Worm (Caenorhabditis elegans) whole organism, early embryonic: Measurements from ENCODE around the gene ceh-62.

Experiments
- B0310.2 ChIP-seq: sonication (generic microtip); optimal IDR thresholded peaks from 2 replicates; lab custom pipeline; 2016; ENCODE audit warnings: mild to moderate bottlenecking, missing genetic modification characterization, missing compliant biosample characterization
- F13C5.2 ChIP-seq: sonication (generic microtip); optimal IDR thresholded peaks from 2 replicates; lab custom pipeline; 2017; ENCODE audit warnings: mild to moderate bottlenecking, missing genetic modification characterization, inconsistent platforms, missing compliant biosample characterization
- aly-1 ChIP-seq: sonication (generic microtip); optimal IDR thresholded peaks from 2 replicates; lab custom pipeline; 2016; ENCODE audit warnings: missing genetic modification characterization, missing compliant biosample characterization
- ama-1 ChIP-seq: fragments of 150-350 bp; optimal IDR thresholded peaks from 2 replicates; lab custom pipeline; 2014
- ceh-36 ChIP-seq: sonication (generic microtip); optimal IDR thresholded peaks from 2 replicates; lab custom pipeline; 2016; ENCODE audit warnings: missing genetic modification characterization, inconsistent platforms, missing compliant biosample characterization
- flt-1 ChIP-seq: fragments of 200-800 bp; sonication (Bioruptor generic); IDR thresholded peaks from 2 replicates; pipeline ENCODE4 v1.3.6; 2022; ENCODE audit warnings: missing genetic modification characterization, missing compliant biosample characterization
- hmg-4 ChIP-seq: fragments of 200-800 bp; sonication (Bioruptor generic); optimal IDR thresholded peaks from 2 replicates; lab custom pipeline; 2018; ENCODE audit warnings: mild to moderate bottlenecking, missing genetic modification characterization, missing compliant biosample characterization
- hnd-1 ChIP-seq: sonication (generic microtip); optimal IDR thresholded peaks from 2 replicates; lab custom pipeline; 2016; ENCODE audit warnings: missing genetic modification characterization, missing compliant biosample characterization
- pes-1 ChIP-seq: fragments of 200-800 bp; sonication (Bioruptor generic); IDR thresholded peaks from 2 replicates; pipeline ENCODE4 v1.3.6; 2022; ENCODE audit warnings: missing genetic modification reagents, missing genetic modification characterization, missing compliant biosample characterization
- tbx-11 ChIP-seq: fragments of 200-800 bp; sonication (Bioruptor generic); IDR thresholded peaks from 2 replicates; pipeline ENCODE4 v1.3.6; 2022; ENCODE audit warnings: missing genetic modification characterization, missing compliant biosample characterization

- TF ChIP-seq tbx-11 (GFP tag; lab: Robert Waterston, UW), result no peak
- TF ChIP-seq hmg-4, result no peak
- TF ChIP-seq hnd-1, result no peak
- TF ChIP-seq flt-1 (GFP tag; lab: Robert Waterston, UW), result no peak
- no peak for TF ChIP-seq ama-1 (lab: Kevin White, UChicago)
- TF ChIP-seq B0310.2 (tag; lab: Kevin White, UChicago), result no peak
- no peak for TF ChIP-seq F13C5.2
- TF ChIP-seq pes-1 (GFP tag; lab: Robert Waterston, UW), result no peak
- TF ChIP-seq aly-1 (tag; lab: Kevin White, UChicago), result no peak
- no peak for TF ChIP-seq ceh-36 (tag; lab: Kevin White, UChicago)
Observed at ce11 chrII:10769291-10769690, 36.2 kb upstream of the ceh-62 start.
